Fruit fly (Drosophila melanogaster) whole organism, embryonic: ENCODE data around the gene CG33702.
A peak's percentile ranks its signal among the peaks of the same experiment; 100 is the strongest.

ENCODE experiments used
- Abd-B ChIP-seq: fragments of 200-800 bp; sonication (Bioruptor generic); optimal IDR thresholded peaks from 2 replicates; lab custom pipeline; 2018; ENCODE audit warnings: missing biosample characterization, mild to moderate bottlenecking, missing genetic modification characterization, moderate library complexity
- B-H1 ChIP-seq: fragments of 200-800 bp; sonication (Bioruptor generic); IDR thresholded peaks from 3 replicates; pipeline ENCODE4 v1.3.6; 2022; ENCODE audit warnings: missing biosample characterization, missing genetic modification characterization
- CG10462 ChIP-seq: fragments of 200-800 bp; sonication (Bioruptor generic); optimal IDR thresholded peaks from 2 replicates; lab custom pipeline; 2016; ENCODE audit warnings: missing biosample characterization, missing genetic modification characterization
- CG10654 ChIP-seq: fragments of 200-800 bp; sonication (Bioruptor generic); optimal IDR thresholded peaks from 2 replicates; lab custom pipeline; 2016; ENCODE audit warnings: missing biosample characterization, missing genetic modification characterization
- CG11093 ChIP-seq: fragments of 200-800 bp; sonication (Bioruptor generic); IDR thresholded peaks from 3 replicates; pipeline ENCODE4 v1.3.6; 2022; ENCODE audit warnings: missing biosample characterization, missing genetic modification characterization
- CG12299 ChIP-seq: fragments of 200-800 bp; sonication (Bioruptor generic); optimal IDR thresholded peaks from 2 replicates; lab custom pipeline; 2018; ENCODE audit warnings: missing biosample characterization, mild to moderate bottlenecking, missing genetic modification characterization
- CG1529 ChIP-seq: fragments of 200-800 bp; sonication (Bioruptor generic); optimal IDR thresholded peaks from 3 replicates; lab custom pipeline; 2018; ENCODE audit warnings: missing biosample characterization, missing genetic modification characterization
- CG16813 ChIP-seq: fragments of 200-800 bp; sonication (Bioruptor generic); IDR thresholded peaks from 3 replicates; pipeline ENCODE4 v1.3.6; 2022; ENCODE audit warnings: missing biosample characterization, missing genetic modification characterization; ENCODE audit not compliant: partially characterized antibody
- CG17612 ChIP-seq: fragments of 200-800 bp; sonication (Bioruptor generic); IDR thresholded peaks from 2 replicates; pipeline ENCODE4 v1.3.6; 2022; ENCODE audit warnings: missing biosample characterization, missing genetic modification characterization
- CG31365 ChIP-seq: fragments of 200-800 bp; sonication (Bioruptor generic); optimal IDR thresholded peaks from 2 replicates; lab custom pipeline; 2018; ENCODE audit warnings: missing biosample characterization, mild to moderate bottlenecking, missing genetic modification characterization
- CG32532 ChIP-seq: fragments of 200-800 bp; sonication (Bioruptor generic); IDR thresholded peaks from 2 replicates; pipeline ENCODE4 v1.3.6; 2022; ENCODE audit warnings: missing biosample characterization, missing genetic modification characterization
- CG34422 ChIP-seq: fragments of 200-800 bp; sonication (Bioruptor generic); IDR thresholded peaks from 3 replicates; pipeline ENCODE4 v1.3.6; 2022; ENCODE audit warnings: missing biosample characterization, missing genetic modification characterization
- CG3847 ChIP-seq: fragments of 200-800 bp; sonication (Bioruptor generic); IDR thresholded peaks from 2 replicates; pipeline ENCODE4 v1.3.6; 2022; ENCODE audit warnings: missing biosample characterization, missing genetic modification characterization
- CG4360 ChIP-seq: fragments of 200-800 bp; sonication (Bioruptor generic); IDR thresholded peaks from 2 replicates; pipeline ENCODE4 v1.3.6; 2022; ENCODE audit warnings: missing biosample characterization, missing genetic modification characterization
- CG4854 ChIP-seq: fragments of 200-800 bp; sonication (Bioruptor generic); optimal IDR thresholded peaks from 2 replicates; lab custom pipeline; 2016; ENCODE audit warnings: missing biosample characterization, missing genetic modification characterization, inconsistent platforms
- CG6254 ChIP-seq: fragments of 200-800 bp; sonication (Bioruptor generic); optimal IDR thresholded peaks from 3 replicates; lab custom pipeline; 2017; ENCODE audit warnings: mild to moderate bottlenecking, missing biosample characterization, missing genetic modification reagents, missing genetic modification characterization
- CG7786 ChIP-seq: fragments of 200-800 bp; sonication (Bioruptor generic); optimal IDR thresholded peaks from 2 replicates; lab custom pipeline; 2016; ENCODE audit warnings: missing biosample characterization, missing genetic modification characterization
- CG7928 ChIP-seq: fragments of 200-800 bp; sonication (Bioruptor generic); optimal IDR thresholded peaks from 2 replicates; lab custom pipeline; 2017; ENCODE audit warnings: missing biosample characterization, mild to moderate bottlenecking, missing genetic modification characterization
- CG8388 ChIP-seq: fragments of 200-800 bp; sonication (Bioruptor generic); optimal IDR thresholded peaks from 2 replicates; lab custom pipeline; 2019; ENCODE audit warnings: missing biosample characterization, mild to moderate bottlenecking, missing genetic modification characterization, moderate library complexity
- Chrac-16 ChIP-seq: fragments of 200-800 bp; sonication (Bioruptor generic); optimal IDR thresholded peaks from 3 replicates; lab custom pipeline; 2016; ENCODE audit warnings: missing biosample characterization, missing genetic modification characterization
- Dfd ChIP-seq, 2 experiments: fragments of >200 bp; optimal IDR thresholded peaks; 2 replicates each; lab custom pipeline; 2017; ENCODE audit warnings: missing biosample characterization in 2 of 2, missing genetic modification characterization in 2 of 2
- E2f2 ChIP-seq: fragments of 200-800 bp; sonication (Bioruptor generic); IDR thresholded peaks from 2 replicates; pipeline ENCODE4 v1.3.6; 2022; ENCODE audit warnings: missing biosample characterization, missing genetic modification characterization
- Eip74EF ChIP-seq, 2 experiments: fragments of 200-800 bp in 1 of 2; fragments of >200 bp in 1 of 2; sonication (Bioruptor generic) in 1 of 2; optimal IDR thresholded peaks; 2 replicates each; lab custom pipeline; 2017 to 2019; ENCODE audit warnings: missing biosample characterization in 2 of 2, missing genetic modification characterization in 2 of 2, mild to moderate bottlenecking in 1 of 2, moderate library complexity in 1 of 2
- HHEX ChIP-seq: fragments of 200-800 bp; sonication (Bioruptor generic); optimal IDR thresholded peaks from 3 replicates; lab custom pipeline; 2017; ENCODE audit warnings: missing biosample characterization, mild to moderate bottlenecking, missing genetic modification characterization, missing genetic modification reagents
- HLH54F ChIP-seq: fragments of 200-800 bp; sonication (Bioruptor generic); optimal IDR thresholded peaks from 3 replicates; lab custom pipeline; 2016; ENCODE audit warnings: missing biosample characterization, missing genetic modification characterization
- HLHmδ ChIP-seq: fragments of 200-800 bp; sonication (Bioruptor generic); optimal IDR thresholded peaks from 2 replicates; lab custom pipeline; 2018; ENCODE audit warnings: missing biosample characterization, mild to moderate bottlenecking, missing genetic modification characterization, moderate library complexity
- Hand ChIP-seq: fragments of 200-800 bp; sonication (Bioruptor generic); optimal IDR thresholded peaks from 2 replicates; lab custom pipeline; 2017; ENCODE audit warnings: mild to moderate bottlenecking, missing biosample characterization, missing genetic modification reagents, missing genetic modification characterization
- Hr78 ChIP-seq, 2 experiments: fragments of 200-800 bp in 1 of 2; fragments of >200 bp in 1 of 2; sonication (Bioruptor generic) in 1 of 2; optimal IDR thresholded peaks; 2 replicates each; lab custom pipeline; 2017 to 2019; ENCODE audit warnings: missing biosample characterization in 2 of 2, missing genetic modification characterization in 2 of 2, mild to moderate bottlenecking in 1 of 2, moderate library complexity in 1 of 2
- Max ChIP-seq: fragments of 200-800 bp; sonication (Bioruptor generic); optimal IDR thresholded peaks from 2 replicates; lab custom pipeline; 2016; ENCODE audit warnings: missing biosample characterization, mild to moderate bottlenecking, missing genetic modification characterization
- Nf-YC ChIP-seq: fragments of 200-800 bp; optimal IDR thresholded peaks from 3 replicates; lab custom pipeline; 2019; ENCODE audit warnings: missing biosample characterization, mild to moderate bottlenecking, missing genetic modification characterization, moderate library complexity
- Ravus ChIP-seq: fragments of 200-800 bp; sonication (Bioruptor generic); IDR thresholded peaks from 2 replicates; pipeline ENCODE4 v1.3.6; 2022; ENCODE audit warnings: missing biosample characterization, missing genetic modification characterization
- Sin3A ChIP-seq: fragments of >200 bp; optimal IDR thresholded peaks from 2 replicates; lab custom pipeline; 2018
- Spps ChIP-seq: fragments of 200-800 bp; sonication (Bioruptor generic); optimal IDR thresholded peaks from 2 replicates; lab custom pipeline; 2018; ENCODE audit warnings: missing biosample characterization, mild to moderate bottlenecking, missing genetic modification characterization
- Sry-β ChIP-seq: fragments of 200-800 bp; sonication (Bioruptor generic); optimal IDR thresholded peaks from 2 replicates; lab custom pipeline; 2018; ENCODE audit warnings: missing biosample characterization, mild to moderate bottlenecking, missing genetic modification characterization, moderate library complexity
- Tbp ChIP-seq: fragments of >200 bp; optimal IDR thresholded peaks from 2 replicates; lab custom pipeline; 2018; ENCODE audit warnings: missing biosample characterization, missing genetic modification characterization
- Xbp1 ChIP-seq: fragments of 200-800 bp; sonication (Bioruptor generic); optimal IDR thresholded peaks from 3 replicates; lab custom pipeline; 2016; ENCODE audit warnings: missing biosample characterization, mild to moderate bottlenecking, missing genetic modification characterization
- amos ChIP-seq: fragments of 200-800 bp; sonication (Bioruptor generic); IDR thresholded peaks from 2 replicates; pipeline ENCODE4 v1.3.6; 2022; ENCODE audit warnings: missing biosample characterization, missing genetic modification characterization; ENCODE audit not compliant: partially characterized antibody
- bowl ChIP-seq: fragments of 200-800 bp; sonication (Bioruptor generic); IDR thresholded peaks from 2 replicates; pipeline ENCODE4 v1.3.6; 2022; ENCODE audit warnings: missing biosample characterization, missing genetic modification characterization
- bsh ChIP-seq, 2 experiments: fragments of 200-800 bp; sonication (Bioruptor generic); optimal IDR thresholded peaks; 2 replicates each; lab custom pipeline; 2017 to 2018; ENCODE audit warnings: mild to moderate bottlenecking in 2 of 2, missing biosample characterization in 2 of 2, missing genetic modification characterization in 2 of 2, moderate library complexity in 1 of 2
- dmrt99B ChIP-seq: fragments of 200-800 bp; sonication (Bioruptor generic); optimal IDR thresholded peaks from 2 replicates; lab custom pipeline; 2018; ENCODE audit warnings: missing biosample characterization, mild to moderate bottlenecking, missing genetic modification characterization, moderate library complexity
- eyg ChIP-seq: fragments of 200-800 bp; sonication (Bioruptor generic); optimal IDR thresholded peaks from 3 replicates; lab custom pipeline; 2016; ENCODE audit warnings: missing biosample characterization, missing genetic modification characterization
- grau ChIP-seq: fragments of 200-800 bp; optimal IDR thresholded peaks from 3 replicates; lab custom pipeline; 2019; ENCODE audit warnings: missing biosample characterization, mild to moderate bottlenecking, missing genetic modification characterization, moderate library complexity
- nom ChIP-seq: fragments of 200-800 bp; sonication (Bioruptor generic); optimal IDR thresholded peaks from 2 replicates; lab custom pipeline; 2017; ENCODE audit warnings: missing biosample characterization, missing genetic modification characterization, mild to moderate bottlenecking, moderate library complexity, missing genetic modification reagents
- odd ChIP-seq: fragments of 200-800 bp; sonication (Bioruptor generic); optimal IDR thresholded peaks from 2 replicates; lab custom pipeline; 2017; ENCODE audit warnings: missing biosample characterization, mild to moderate bottlenecking, missing genetic modification characterization
- pum ChIP-seq: fragments of 200-800 bp; sonication (Bioruptor generic); optimal IDR thresholded peaks from 2 replicates; lab custom pipeline; 2016; ENCODE audit warnings: missing biosample characterization, missing genetic modification characterization
- slou ChIP-seq: fragments of 200-800 bp; sonication (Bioruptor generic); optimal IDR thresholded peaks from 3 replicates; lab custom pipeline; 2016; ENCODE audit warnings: missing biosample characterization, missing genetic modification characterization
- so ChIP-seq: fragments of 200-800 bp; sonication (Bioruptor generic); IDR thresholded peaks from 3 replicates; pipeline ENCODE4 v1.3.6; 2022; ENCODE audit warnings: missing biosample characterization, missing genetic modification characterization
- sob ChIP-seq: fragments of 200-800 bp; sonication (Bioruptor generic); IDR thresholded peaks from 2 replicates; pipeline ENCODE4 v1.3.6; 2022; ENCODE audit warnings: missing biosample characterization, missing genetic modification characterization
- tgo ChIP-seq: fragments of 200-800 bp; sonication (Bioruptor generic); IDR thresholded peaks from 3 replicates; pipeline ENCODE4 v1.3.6; 2022; ENCODE audit warnings: missing biosample characterization, missing genetic modification characterization
- wor ChIP-seq: fragments of 200-800 bp; sonication (Bioruptor generic); IDR thresholded peaks from 2 replicates; pipeline ENCODE4 v1.3.6; 2022; ENCODE audit warnings: missing biosample characterization, missing genetic modification characterization
- zen2 ChIP-seq: fragments of 200-800 bp; sonication (Bioruptor generic); IDR thresholded peaks from 3 replicates; pipeline ENCODE4 v1.3.6; 2022; ENCODE audit warnings: missing biosample characterization, missing genetic modification characterization; ENCODE audit not compliant: partially characterized antibody

Gene CG33702

DNA sequence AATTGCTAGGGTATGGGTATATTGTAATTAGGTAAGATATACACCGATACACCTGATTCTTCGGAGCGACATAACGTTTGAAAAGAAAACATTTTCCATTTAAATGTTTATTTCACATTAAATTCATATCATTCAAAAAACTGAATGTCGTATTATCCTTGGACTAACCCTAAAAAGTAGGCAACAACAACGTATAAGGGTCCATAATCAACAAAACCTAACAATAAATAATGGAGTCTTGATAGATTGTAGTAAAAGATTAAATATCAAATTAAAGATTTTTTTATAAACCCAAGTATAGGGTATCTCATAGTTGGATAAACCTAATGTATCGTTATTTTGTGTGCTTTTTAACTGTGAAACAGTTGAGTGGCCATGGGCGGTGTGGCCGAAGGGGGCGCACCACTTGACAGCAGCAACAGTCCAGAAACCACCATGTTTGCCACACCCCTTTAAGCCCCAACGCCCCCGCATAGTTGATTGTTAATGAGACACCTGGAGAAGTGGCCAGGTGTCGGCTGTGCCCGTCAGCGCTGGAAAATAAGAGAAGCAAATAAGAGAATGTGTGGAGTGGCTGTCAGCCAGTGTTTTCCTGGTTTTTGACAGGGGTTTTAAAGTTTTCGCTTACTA lies 44.8 kb downstream of the CG33702 start (continued):
- TF ChIP-seq CG32532 (GFP tag; lab: Robert Waterston, UW), result no peak; the same call in 1 of the 2 replicates
- TF ChIP-seq dmrt99B (tag; lab: Kevin White, UChicago), result peak; percentile 55
- no peak for TF ChIP-seq CG12299 (tag; lab: Kevin White, UChicago)
- no peak for TF ChIP-seq Spps (tag; lab: Kevin White, UChicago)
- no peak for TF ChIP-seq CG4854 (GFP tag; lab: Kevin White, UChicago)
- no peak for TF ChIP-seq Ravus (GFP tag; lab: Robert Waterston, UW)
- TF ChIP-seq Sry-β, result no peak
- no peak for TF ChIP-seq CG17612 (GFP tag; lab: Robert Waterston, UW)
- no peak for TF ChIP-seq Hr78 (GFP tag; optimal IDR thresholded peaks at IDR 0.05; lab: Kevin White, UChicago)
- no peak for TF ChIP-seq CG31365
- no peak for TF ChIP-seq CG3847 (GFP tag; lab: Robert Waterston, UW)
- no peak for TF ChIP-seq bowl (GFP tag; lab: Robert Waterston, UW)
- TF ChIP-seq bsh (GFP tag; optimal IDR thresholded peaks at IDR 0.05; lab: Kevin White, UChicago), result peak in 1 of 2 experiments; percentile 32
- no peak for TF ChIP-seq Tbp
- no peak for TF ChIP-seq so
- TF ChIP-seq Eip74EF (GFP tag; optimal IDR thresholded peaks at IDR 0.05; lab: Kevin White, UChicago), result peak in 1 of 2 experiments; percentile 17
- TF ChIP-seq HLH54F (GFP tag; lab: Kevin White, UChicago), result no peak
- TF ChIP-seq HLHmδ (GFP tag; lab: Kevin White, UChicago), result no peak
- TF ChIP-seq CG34422, result no peak
- TF ChIP-seq Xbp1 (GFP tag; lab: Kevin White, UChicago), result peak; percentile 26
- TF ChIP-seq Nf-YC (tag; lab: Kevin White, UChicago), result no peak
- no peak for TF ChIP-seq eyg (GFP tag; lab: Kevin White, UChicago)
- no peak for TF ChIP-seq tgo
- TF ChIP-seq nom (GFP tag; lab: Kevin White, UChicago), result no peak
- no peak for TF ChIP-seq CG11093 (GFP tag; lab: Robert Waterston, UW)
- no peak for TF ChIP-seq CG10654 (GFP tag; lab: Kevin White, UChicago)
- TF ChIP-seq CG7928 (GFP tag; lab: Kevin White, UChicago), result no peak
- TF ChIP-seq sob (GFP tag; lab: Robert Waterston, UW), result no peak; the same call in 1 of the 2 replicates
- no peak for TF ChIP-seq CG16813 (GFP tag; lab: Robert Waterston, UW)
- no peak for TF ChIP-seq odd (GFP tag; lab: Kevin White, UChicago)
- no peak for TF ChIP-seq Hand (GFP tag; lab: Kevin White, UChicago)
- no peak for TF ChIP-seq zen2 (GFP tag; lab: Robert Waterston, UW)
- no peak for TF ChIP-seq CG4360 (GFP tag; lab: Robert Waterston, UW)
- TF ChIP-seq Sin3A (lab: Kevin White, UChicago), result no peak
- no peak for TF ChIP-seq slou
- TF ChIP-seq Max (GFP tag; lab: Kevin White, UChicago), result peak; percentile 14
- TF ChIP-seq Chrac-16 (GFP tag; lab: Kevin White, UChicago), result no peak
- TF ChIP-seq CG1529 (GFP tag; lab: Kevin White, UChicago), result no peak
- no peak for TF ChIP-seq HHEX (GFP tag; lab: Kevin White, UChicago)
- no peak for TF ChIP-seq CG8388 (GFP tag; lab: Kevin White, UChicago)
- TF ChIP-seq wor (GFP tag; lab: Robert Waterston, UW), result no peak
- peak; percentile 25 for TF ChIP-seq pum (GFP tag; lab: Kevin White, UChicago)
- peak; percentile 13 for TF ChIP-seq CG7786 (GFP tag; lab: Kevin White, UChicago)
- TF ChIP-seq Dfd (GFP tag; optimal IDR thresholded peaks at IDR 0.05; lab: Kevin White, UChicago), result no peak
- TF ChIP-seq CG10462, result no peak
- no peak for TF ChIP-seq amos (GFP tag; lab: Robert Waterston, UW)
- no peak for TF ChIP-seq B-H1
- no peak for TF ChIP-seq E2f2 (GFP tag; lab: Robert Waterston, UW)
- peak; percentile 34 for TF ChIP-seq grau (tag; lab: Kevin White, UChicago)
- no peak for TF ChIP-seq CG6254 (GFP tag; lab: Kevin White, UChicago)
- no peak for TF ChIP-seq Abd-B (GFP tag; lab: Kevin White, UChicago)
